Fruit fly (Drosophila melanogaster): ENCODE data around the gene nudC.

DNA sequence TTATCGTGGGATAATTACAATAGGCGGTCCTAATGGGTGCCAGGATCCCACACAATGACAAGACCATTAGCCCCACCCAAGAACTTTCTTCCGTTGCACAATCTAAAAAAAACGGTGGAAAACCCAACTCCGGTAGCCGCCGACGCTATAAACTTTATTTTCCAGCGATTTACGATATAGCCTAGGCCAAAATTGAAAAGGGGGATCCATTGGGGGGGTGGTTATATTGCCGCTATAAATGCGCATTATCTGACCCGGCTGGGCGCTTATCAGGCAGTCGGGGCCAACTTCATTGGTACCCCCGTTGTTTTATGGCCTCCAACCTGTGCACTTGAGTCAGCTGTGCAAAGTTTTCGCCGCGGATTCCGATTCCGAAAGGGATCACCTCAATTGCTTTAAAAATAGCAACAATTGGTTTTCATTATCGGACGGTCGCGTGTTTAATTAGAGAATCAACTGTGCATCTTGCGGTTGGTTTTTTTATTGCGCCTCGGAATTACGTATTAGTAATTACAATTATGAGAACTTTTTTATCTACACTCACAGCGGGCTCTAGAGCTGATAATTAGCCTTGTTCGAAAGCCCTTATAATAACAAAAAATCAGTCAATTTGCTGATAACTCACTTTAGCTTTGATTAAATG, 965 bp upstream of the nudC start:
- TF ChIP-seq toe (GFP tag; optimal IDR thresholded peaks at IDR 0.05): peak; percentile 59
- peak; percentile 37 for TF ChIP-seq CG7101 (tag; optimal IDR thresholded peaks at IDR 0.05)
- TF ChIP-seq kay (GFP tag; ENCODE audit: borderline replicate concordance): no peak
- TF ChIP-seq CG14711 (tag; optimal IDR thresholded peaks at IDR 0.05): peak; percentile 53
- peak; percentile 93 for TF ChIP-seq CG12768 (GFP tag; optimal IDR thresholded peaks at IDR 0.05)
- TF ChIP-seq CG33017 (tag; optimal IDR thresholded peaks at IDR 0.05): peak; percentile 62
